Worm (Caenorhabditis elegans) whole organism, young adult: ENCODE data around the gene lips-13.

Experiments used
- akir-1 ChIP-seq: fragments of 200-800 bp; sonication (Bioruptor generic); optimal IDR thresholded peaks from 2 replicates; lab custom pipeline; 2018; ENCODE audit warnings: mild to moderate bottlenecking, missing genetic modification characterization, moderate library complexity, missing compliant biosample characterization
- ama-1 ChIP-seq, 3 experiments: fragments of 150-350 bp in 1 of 3; sonication (generic microtip) in 2 of 3; optimal IDR thresholded peaks; 2 replicates each; lab custom pipeline; 2014 to 2018; ENCODE audit warnings: missing biosample characterization in 2 of 3, missing genetic modification characterization in 2 of 3, missing genetic modification reagents in 2 of 3
- nfya-1 ChIP-seq: sonication (generic microtip); optimal IDR thresholded peaks from 2 replicates; lab custom pipeline; 2017; ENCODE audit warnings: antibody characterized with exemption, missing compliant biosample characterization, missing genetic modification characterization, borderline replicate concordance; ENCODE audit not compliant: insufficient read depth
- snpc-3.4 ChIP-seq: sonication (generic microtip); optimal IDR thresholded peaks from 2 replicates; lab custom pipeline; 2017; ENCODE audit warnings: missing genetic modification characterization, mild to moderate bottlenecking, missing compliant biosample characterization, antibody characterized with exemption, moderate library complexity, missing genotype, missing genetic modification reagents
- somi-1 ChIP-seq: fragments of 200-800 bp; sonication (Bioruptor generic); optimal IDR thresholded peaks from 2 replicates; lab custom pipeline; 2018; ENCODE audit warnings: mild to moderate bottlenecking, missing genetic modification characterization, missing compliant biosample characterization

ce11 chrII:1071432-1071831, 46.4 kb downstream of the lips-13 start:
- no peak for TF ChIP-seq akir-1
- TF ChIP-seq nfya-1 (tag; lab: Kevin White, UChicago): no peak
- no peak for TF ChIP-seq snpc-3.4 (tag; lab: Kevin White, UChicago)
- no peak for TF ChIP-seq somi-1
- TF ChIP-seq ama-1 (optimal IDR thresholded peaks at IDR 0.05; lab: Kevin White, UChicago): no peak
- no peak for TF ChIP-seq ama-1 (GFP tag; optimal IDR thresholded peaks at IDR 0.05; lab: Kevin White, UChicago)
